5 worm cellular contexts compared by ENCODE assay signal in genomic region chrIV:5598515-5599132, ce11.
TF ChIP-seq lines count a peak whose summit lies in the region.

No protein-coding gene starts in this region.

TF ChIP-seq in whole organism, L1 larva, 84 proteins besides CTCF, POLR2A, EP300 and RAD21 (continues in another document):
- TF ChIP-seq nhr-47 (tag; optimal IDR thresholded peaks at IDR 0.05; lab: Kevin White, UChicago) (no peak), nhr-85 (tag; lab: Kevin White, UChicago) (no peak), skn-1 (tag; optimal IDR thresholded peaks at IDR 0.05; lab: Kevin White, UChicago) (no peak), nhr-76 (tag; optimal IDR thresholded peaks at IDR 0.05; lab: Kevin White, UChicago) (no peak), dsc-1 (tag; optimal IDR thresholded peaks at IDR 0.05; lab: Kevin White, UChicago) (no peak), ceh-63 (GFP tag; optimal IDR thresholded peaks at IDR 0.05; lab: Kevin White, UChicago) (no peak), zag-1 (tag; optimal IDR thresholded peaks at IDR 0.05; lab: Kevin White, UChicago) (no peak), blmp-1 (tag; optimal IDR thresholded peaks at IDR 0.05; lab: Kevin White, UChicago) (peak; percentile 57), grh-1 (GFP tag; IDR thresholded peaks at IDR 0.05; lab: Robert Waterston, UW) (no peak), dpl-1 (GFP tag; optimal IDR thresholded peaks at IDR 0.05; lab: Kevin White, UChicago) (no peak), ama-1 (optimal IDR thresholded peaks at IDR 0.05; lab: Kevin White, UChicago) (no peak), lin-35 (GFP tag; optimal IDR thresholded peaks at IDR 0.05; lab: Kevin White, UChicago) (peak in 1 of 2 experiments; percentile 11), nhr-77 (tag; optimal IDR thresholded peaks at IDR 0.05; lab: Kevin White, UChicago) (peak; percentile 17), lin-14 (GFP tag; optimal IDR thresholded peaks at IDR 0.05; lab: Kevin White, UChicago) (peak; percentile 28), ceh-90 (tag; optimal IDR thresholded peaks at IDR 0.05; lab: Kevin White, UChicago) (no peak), C16A3.4 (tag; optimal IDR thresholded peaks at IDR 0.05; lab: Kevin White, UChicago) (no peak), ces-1 (GFP tag; optimal IDR thresholded peaks at IDR 0.05; lab: Kevin White, UChicago) (no peak), unc-130 (tag; optimal IDR thresholded peaks at IDR 0.05; lab: Kevin White, UChicago) (no peak), rnt-1 (tag; optimal IDR thresholded peaks at IDR 0.05; lab: Kevin White, UChicago) (no peak), fos-1 (tag; optimal IDR thresholded peaks at IDR 0.05; lab: Kevin White, UChicago) (no peak)

TF ChIP-seq in whole organism, L2 larva, 48 proteins besides CTCF, POLR2A, EP300 and RAD21:
- no peak for TF ChIP-seq sma-9 (GFP tag; optimal IDR thresholded peaks at IDR 0.05; lab: Kevin White, UChicago)
- TF ChIP-seq sma-9 (tag; optimal IDR thresholded peaks at IDR 0.05; lab: Kevin White, UChicago): no peak
- TF ChIP-seq elt-1 (tag; optimal IDR thresholded peaks at IDR 0.05; lab: Kevin White, UChicago): no peak
- no peak for TF ChIP-seq snpc-4 (tag; optimal IDR thresholded peaks at IDR 0.05; lab: Kevin White, UChicago)
- TF ChIP-seq nhr-129 (tag; optimal IDR thresholded peaks at IDR 0.05; lab: Kevin White, UChicago): peak; percentile 70
- no peak for TF ChIP-seq elt-3 (tag; optimal IDR thresholded peaks at IDR 0.05; lab: Kevin White, UChicago)
- no peak for TF ChIP-seq nhr-12 (tag; optimal IDR thresholded peaks at IDR 0.05; lab: Kevin White, UChicago)
- no peak for TF ChIP-seq nhr-6 (tag; optimal IDR thresholded peaks at IDR 0.05; lab: Kevin White, UChicago)
- TF ChIP-seq egl-27 (tag; optimal IDR thresholded peaks at IDR 0.05; lab: Kevin White, UChicago): peak; percentile 14
- TF ChIP-seq C34F6.9 (tag; optimal IDR thresholded peaks at IDR 0.05; lab: Kevin White, UChicago): peak; percentile 41
- no peak for TF ChIP-seq crh-2 (tag; optimal IDR thresholded peaks at IDR 0.05; lab: Kevin White, UChicago)
- TF ChIP-seq R02D3.7 (tag; optimal IDR thresholded peaks at IDR 0.05; lab: Kevin White, UChicago): no peak
- TF ChIP-seq ZK546.5 (tag; optimal IDR thresholded peaks at IDR 0.05; lab: Kevin White, UChicago): no peak
- peak; percentile 9 for TF ChIP-seq F13H6.1 (tag; optimal IDR thresholded peaks at IDR 0.05; lab: Kevin White, UChicago)

TF ChIP-seq in whole organism, L3 larva, 47 proteins besides CTCF, POLR2A, EP300 and RAD21:
- TF ChIP-seq nhr-43 (tag; optimal IDR thresholded peaks at IDR 0.05; lab: Kevin White, UChicago; ENCODE audit: poor library complexity, severe bottlenecking) (peak; percentile 16), ceh-16 (tag; optimal IDR thresholded peaks at IDR 0.05; lab: Kevin White, UChicago) (no peak), aly-2 (tag; optimal IDR thresholded peaks at IDR 0.05; lab: Kevin White, UChicago) (no peak), fkh-2 (tag; optimal IDR thresholded peaks at IDR 0.05; lab: Kevin White, UChicago) (no peak), pha-4 (tag; optimal IDR thresholded peaks at IDR 0.05; lab: Kevin White, UChicago) (peak; percentile 54), ama-1 (optimal IDR thresholded peaks at IDR 0.05; lab: Kevin White, UChicago) (peak; percentile 49), tbx-2 (tag; optimal IDR thresholded peaks at IDR 0.05; lab: Kevin White, UChicago) (no peak), snpc-4 (tag; optimal IDR thresholded peaks at IDR 0.05; lab: Kevin White, UChicago) (no peak), skn-1 (tag; optimal IDR thresholded peaks at IDR 0.05; lab: Kevin White, UChicago) (no peak), ceh-28 (tag; optimal IDR thresholded peaks at IDR 0.05; lab: Kevin White, UChicago) (no peak), egl-5 (tag; optimal IDR thresholded peaks at IDR 0.05; lab: Kevin White, UChicago) (no peak), fos-1 (tag; optimal IDR thresholded peaks at IDR 0.05; lab: Kevin White, UChicago) (no peak), nhr-23 (tag; optimal IDR thresholded peaks at IDR 0.05; lab: Kevin White, UChicago) (no peak), daf-12 (tag; optimal IDR thresholded peaks at IDR 0.05; lab: Kevin White, UChicago) (no peak), nfya-1 (tag; optimal IDR thresholded peaks at IDR 0.05; lab: Kevin White, UChicago; ENCODE audit: insufficient read depth) (no peak), R02D3.7 (tag; optimal IDR thresholded peaks at IDR 0.05; lab: Kevin White, UChicago) (no peak)

TF ChIP-seq in whole organism, L4 larva, 104 proteins besides CTCF, POLR2A, EP300 and RAD21 (continues in another document):
- no peak for TF ChIP-seq fos-1 (tag; optimal IDR thresholded peaks at IDR 0.05; lab: Kevin White, UChicago)
- TF ChIP-seq lin-29 (GFP tag; IDR thresholded peaks at IDR 0.05; lab: Robert Waterston, UW): no peak
- TF ChIP-seq dmd-9 (GFP tag; IDR thresholded peaks at IDR 0.05; lab: Robert Waterston, UW): 0 out of 2 replicates have a peak, but pooled peaks have one; percentile 22
- TF ChIP-seq ces-1 (GFP tag; optimal IDR thresholded peaks at IDR 0.05; lab: Kevin White, UChicago): no peak
- TF ChIP-seq nhr-6 (tag; optimal IDR thresholded peaks at IDR 0.05; lab: Kevin White, UChicago): no peak
- TF ChIP-seq mxl-2 (GFP tag; conservative IDR thresholded peaks at IDR 0.05; lab: Robert Waterston, UW): no peak
- peak; percentile 71 for TF ChIP-seq nhr-28 (tag; optimal IDR thresholded peaks at IDR 0.05; lab: Kevin White, UChicago)
- TF ChIP-seq lin-38 (GFP tag; IDR thresholded peaks at IDR 0.05; lab: Robert Waterston, UW): no peak
- TF ChIP-seq T20F7.1 (GFP tag; optimal IDR thresholded peaks at IDR 0.05; lab: Kevin White, UChicago): no peak
- no peak for TF ChIP-seq set-16 (GFP tag; IDR thresholded peaks at IDR 0.05; lab: Robert Waterston, UW)
- no peak for TF ChIP-seq mep-1 (tag; optimal IDR thresholded peaks at IDR 0.05; lab: Kevin White, UChicago)
- TF ChIP-seq lin-39 (tag; optimal IDR thresholded peaks at IDR 0.05; lab: Kevin White, UChicago): no peak
- no peak for TF ChIP-seq F37D6.2 (tag; optimal IDR thresholded peaks at IDR 0.05; lab: Kevin White, UChicago)
- TF ChIP-seq lin-1 (GFP tag; IDR thresholded peaks at IDR 0.05; lab: Robert Waterston, UW): no peak
- TF ChIP-seq mes-2 (tag; optimal IDR thresholded peaks at IDR 0.05; lab: Kevin White, UChicago; ENCODE audit: poor library complexity, severe bottlenecking): no peak
- no peak for TF ChIP-seq zfp-3 (GFP tag; conservative IDR thresholded peaks at IDR 0.05; lab: Robert Waterston, UW)
- TF ChIP-seq daf-19 (GFP tag; conservative IDR thresholded peaks at IDR 0.05; lab: Robert Waterston, UW): no peak
- TF ChIP-seq tra-1 (GFP tag; IDR thresholded peaks at IDR 0.05; lab: Robert Waterston, UW): no peak
- TF ChIP-seq dmd-6 (GFP tag; IDR thresholded peaks at IDR 0.05; lab: Robert Waterston, UW): no peak
- no peak for TF ChIP-seq aly-2 (tag; optimal IDR thresholded peaks at IDR 0.05; lab: Kevin White, UChicago)
- no peak for TF ChIP-seq madf-5 (GFP tag; IDR thresholded peaks at IDR 0.05; lab: Robert Waterston, UW)
- no peak for TF ChIP-seq nhr-10 (tag; optimal IDR thresholded peaks at IDR 0.05; lab: Kevin White, UChicago)
- TF ChIP-seq ama-1 (optimal IDR thresholded peaks at IDR 0.05; lab: Kevin White, UChicago): peak; percentile 45
- TF ChIP-seq lim-7 (GFP tag; IDR thresholded peaks at IDR 0.05; lab: Robert Waterston, UW): no peak
- no peak for TF ChIP-seq lin-13 (GFP tag; optimal IDR thresholded peaks at IDR 0.05; lab: Kevin White, UChicago)
- TF ChIP-seq hlh-30 (tag; optimal IDR thresholded peaks at IDR 0.05; lab: Kevin White, UChicago; ENCODE audit: insufficient read depth): no peak
- TF ChIP-seq T26A8.4 (GFP tag; IDR thresholded peaks at IDR 0.05; lab: Robert Waterston, UW): no peak

TF ChIP-seq in whole organism, young adult, 124 proteins besides CTCF, POLR2A, EP300 and RAD21:
- TF ChIP-seq nhr-120 (GFP tag; IDR thresholded peaks at IDR 0.05; lab: Robert Waterston, UW): no peak
- peak; percentile 34 for TF ChIP-seq K12H6.12 (tag; optimal IDR thresholded peaks at IDR 0.05; lab: Kevin White, UChicago)
TF ChIP-seq in whole organism, young adult: peak in this region for 1.
